Worm (Caenorhabditis elegans) whole organism, midembryonic: Measurements from ENCODE around the gene F59A2.5.
"Not testable (repeated sequence)": the region's sequence is repeated elsewhere in the genome, so short reads cannot be mapped to it uniquely, and the experiment has no call there.

Experiments
- T22C8.4 ChIP-seq: fragments of 200-800 bp; sonication (Bioruptor generic); IDR thresholded peaks from 2 replicates; pipeline ENCODE4 v1.3.6; 2022; ENCODE audit warnings: missing genetic modification characterization, missing compliant biosample characterization
- cog-1 ChIP-seq: sonication (generic microtip); optimal IDR thresholded peaks from 2 replicates; lab custom pipeline; 2016; ENCODE audit warnings: missing genetic modification characterization, missing compliant biosample characterization
- flt-1 ChIP-seq: fragments of 200-800 bp; sonication (Bioruptor generic); IDR thresholded peaks from 2 replicates; pipeline ENCODE4 v1.3.6; 2022; ENCODE audit warnings: missing genetic modification characterization, missing compliant biosample characterization
- klf-2 ChIP-seq: fragments of 200-800 bp; sonication (Bioruptor generic); conservative IDR thresholded peaks from 2 replicates; pipeline ENCODE4 v1.3.6; 2022; ENCODE audit warnings: missing genetic modification reagents, missing genetic modification characterization, missing compliant biosample characterization
- med-1 ChIP-seq: sonication (generic microtip); optimal IDR thresholded peaks from 2 replicates; lab custom pipeline; 2017; ENCODE audit warnings: missing genetic modification characterization, mild to moderate bottlenecking, missing compliant biosample characterization, antibody characterized with exemption, missing genetic modification reagents; ENCODE audit not compliant: insufficient read depth
- ref-1 ChIP-seq: fragments of 200-800 bp; sonication (Bioruptor generic); conservative IDR thresholded peaks from 2 replicates; pipeline ENCODE4 v1.3.6; 2022; ENCODE audit warnings: missing genetic modification reagents, missing genetic modification characterization, missing compliant biosample characterization
- tab-1 ChIP-seq: fragments of 200-800 bp; sonication (Bioruptor generic); IDR thresholded peaks from 2 replicates; pipeline ENCODE4 v1.3.6; 2022; ENCODE audit warnings: missing genetic modification characterization, missing compliant biosample characterization
- ztf-23 ChIP-seq: fragments of 200-800 bp; sonication (Bioruptor generic); IDR thresholded peaks from 2 replicates; pipeline ENCODE4 v1.3.6; 2022; ENCODE audit warnings: missing genetic modification reagents, missing genetic modification characterization, missing compliant biosample characterization
- ztf-29 ChIP-seq: fragments of 200-800 bp; sonication (Bioruptor generic); IDR thresholded peaks from 2 replicates; pipeline ENCODE4 v1.3.6; 2022; ENCODE audit warnings: missing genetic modification reagents, missing genetic modification characterization, missing compliant biosample characterization

The F59A2.5 gene

DNA sequence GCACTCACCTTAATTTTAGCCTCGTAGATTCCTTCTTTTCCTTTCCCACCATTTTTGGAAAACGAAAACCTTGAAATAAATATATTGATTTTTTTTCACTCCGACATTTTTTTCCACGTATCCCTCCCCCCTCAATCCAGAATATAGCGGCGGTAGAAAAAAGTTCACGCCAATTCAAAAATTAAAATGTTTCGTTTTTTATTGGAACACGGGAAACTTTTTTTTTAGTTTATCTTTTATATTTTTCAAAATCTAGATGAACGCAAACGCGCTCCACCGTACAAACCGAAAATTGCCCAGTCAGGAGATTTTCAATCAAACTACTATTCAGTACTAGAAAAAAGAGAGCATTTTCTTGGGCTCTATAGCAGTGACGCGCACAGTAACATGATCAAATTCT is 39.5 kb downstream of the F59A2.5 start, which contains the start of gene spe-41:
TSS of gene spe-41 (minus strand) at position 72 of the 400 bp plus-strand sequence.
- TF ChIP-seq T22C8.4 (GFP tag; lab: Robert Waterston, UW) (no peak), ztf-23 (GFP tag; lab: Robert Waterston, UW) (no peak), ztf-29 (GFP tag; lab: Robert Waterston, UW) (no peak), ref-1 (GFP tag; lab: Robert Waterston, UW) (no peak), med-1 (GFP tag; lab: Kevin White, UChicago) (no peak), cog-1 (tag; lab: Kevin White, UChicago) (no peak), flt-1 (GFP tag; lab: Robert Waterston, UW) (no peak), tab-1 (GFP tag; lab: Robert Waterston, UW) (no peak), klf-2 (GFP tag; lab: Robert Waterston, UW) (no peak)

DNA sequence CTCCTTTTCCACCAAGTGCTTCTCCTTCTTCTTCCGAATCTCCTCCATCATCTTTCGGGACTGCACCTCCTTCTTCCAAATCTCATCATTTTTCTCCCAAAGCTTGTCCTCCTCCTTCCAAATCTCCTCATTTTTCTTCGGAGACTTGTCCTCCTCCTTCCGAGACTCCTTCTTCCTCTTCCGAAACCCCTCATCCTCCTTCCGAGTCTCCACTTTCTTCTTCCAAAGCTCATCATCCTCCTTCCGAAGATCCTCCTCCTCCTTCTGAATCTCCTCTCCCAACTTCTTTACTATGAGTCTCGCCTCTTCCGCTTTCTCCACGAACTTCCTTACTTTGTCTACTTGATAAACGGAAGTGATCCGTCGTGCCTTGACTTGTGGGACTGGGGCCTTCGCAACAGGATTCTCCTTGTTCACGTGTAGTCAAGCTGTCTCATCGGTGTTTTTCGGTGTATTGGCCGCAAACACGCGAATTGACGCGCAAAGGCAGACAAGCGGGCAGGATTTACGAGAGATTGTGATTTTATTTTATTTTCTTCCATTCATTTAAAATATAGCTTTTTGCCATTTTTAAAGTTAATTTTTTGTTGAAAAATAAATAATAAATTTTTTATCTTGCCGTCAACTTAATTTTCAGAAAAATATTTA is 48.0 kb downstream of the F59A2.5 start, which contains the start of the genes K01A11.3 and C34C12.12:
TSS of gene K01A11.3 (minus strand) at position 51 of the 648 bp plus-strand sequence.
TSS of gene C34C12.12 (plus strand) at position 632 of the 648 bp plus-strand sequence.
- TF ChIP-seq ref-1 (GFP tag; lab: Robert Waterston, UW) (no peak), ztf-29 (GFP tag; lab: Robert Waterston, UW) (no peak), T22C8.4 (GFP tag; lab: Robert Waterston, UW) (no peak), med-1 (GFP tag; lab: Kevin White, UChicago) (no peak), cog-1 (tag; lab: Kevin White, UChicago) (no peak), flt-1 (GFP tag; lab: Robert Waterston, UW) (no peak), klf-2 (GFP tag; lab: Robert Waterston, UW) (no peak), ztf-23 (GFP tag; lab: Robert Waterston, UW) (no peak), tab-1 (GFP tag; lab: Robert Waterston, UW) (no peak)

DNA sequence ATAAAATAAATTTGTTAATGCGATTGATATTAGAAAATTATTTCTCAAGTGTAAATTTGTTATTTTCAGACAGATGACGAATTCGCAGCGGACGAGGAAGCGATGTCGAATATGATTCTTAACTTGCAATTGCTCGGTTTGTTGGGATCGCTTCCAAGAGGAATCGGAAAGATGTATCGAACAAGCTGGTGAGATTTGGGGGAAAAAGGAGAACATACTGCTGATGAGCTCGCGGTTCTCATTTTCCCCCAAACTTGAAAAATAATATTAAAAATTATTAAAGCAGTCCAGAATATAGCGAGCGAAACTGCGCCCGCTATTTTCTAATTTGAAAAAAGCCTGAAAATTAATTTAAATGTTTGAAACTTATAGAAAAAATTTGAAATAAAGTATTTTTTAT is 48.8 kb downstream of the F59A2.5 start, which contains the start of gene C34C12.2:
TSS of gene C34C12.2 (plus strand) at position 301 of the 400 bp plus-strand sequence.
- TF ChIP-seq cog-1 (tag; lab: Kevin White, UChicago); tab-1 (GFP tag; lab: Robert Waterston, UW); med-1 (GFP tag; lab: Kevin White, UChicago): not testable (repeated sequence)

DNA sequence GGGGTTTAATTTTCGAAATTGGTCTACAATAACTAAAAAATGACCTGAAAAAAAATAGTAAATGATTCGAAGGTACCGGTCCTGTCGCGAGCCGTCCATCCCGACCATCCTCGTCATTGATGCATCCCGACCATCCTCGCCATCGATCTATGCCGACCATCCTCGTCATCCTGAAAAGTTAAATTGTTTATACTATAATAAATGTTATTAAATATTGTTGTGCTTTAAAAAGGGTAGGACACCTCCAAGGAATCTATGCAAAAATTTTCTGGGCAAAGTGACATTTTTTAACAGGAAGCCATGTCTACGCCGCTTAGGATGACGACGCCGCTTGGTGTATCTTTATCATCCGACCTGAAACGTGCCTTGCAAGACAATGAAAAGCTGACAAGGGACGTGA is 49.4 kb downstream of the F59A2.5 start, which contains the start of gene C34C12.1:
TSS of gene C34C12.1 (plus strand) at position 301 of the 400 bp plus-strand sequence.
- TF ChIP-seq ztf-29 (GFP tag; lab: Robert Waterston, UW); T22C8.4 (GFP tag; lab: Robert Waterston, UW); cog-1 (tag; lab: Kevin White, UChicago): not testable (repeated sequence)
